Worm (Caenorhabditis elegans): Measurements from ENCODE around the gene Y34B4A.10.

ce11 chrX:5209429-5209828, 40.3 kb upstream of the Y34B4A.10 start:
- TF ChIP-seq mes-4 (tag; optimal IDR thresholded peaks at IDR 0.05) (no peak), madf-8 (GFP tag; conservative IDR thresholded peaks at IDR 0.05) (no peak), unc-62 (GFP tag; optimal IDR thresholded peaks at IDR 0.05) (no peak), snpc-4 (GFP tag; optimal IDR thresholded peaks at IDR 0.05) (no peak), snpc-4 (tag; optimal IDR thresholded peaks at IDR 0.05) (no peak), cebp-2 (GFP tag; IDR thresholded peaks at IDR 0.05) (no peak), Y53F4B.3 (GFP tag; IDR thresholded peaks at IDR 0.05) (no peak), ZK185.1 (tag; optimal IDR thresholded peaks at IDR 0.05; ENCODE audit: poor library complexity, severe bottlenecking) (no peak), him-1 (tag; optimal IDR thresholded peaks at IDR 0.05) (no peak)

Data from whole organism, young adult.